Worm (Caenorhabditis elegans) whole organism, midembryonic: ENCODE measurements around the gene cdc-48.1.

Experiments used
- T22C8.4 ChIP-seq: fragments of 200-800 bp; sonication (Bioruptor generic); IDR thresholded peaks from 2 replicates; pipeline ENCODE4 v1.3.6; 2022; ENCODE audit warnings: missing genetic modification characterization, missing compliant biosample characterization
- cog-1 ChIP-seq: sonication (generic microtip); optimal IDR thresholded peaks from 2 replicates; lab custom pipeline; 2016; ENCODE audit warnings: missing genetic modification characterization, missing compliant biosample characterization
- flt-1 ChIP-seq: fragments of 200-800 bp; sonication (Bioruptor generic); IDR thresholded peaks from 2 replicates; pipeline ENCODE4 v1.3.6; 2022; ENCODE audit warnings: missing genetic modification characterization, missing compliant biosample characterization
- klf-2 ChIP-seq: fragments of 200-800 bp; sonication (Bioruptor generic); conservative IDR thresholded peaks from 2 replicates; pipeline ENCODE4 v1.3.6; 2022; ENCODE audit warnings: missing genetic modification reagents, missing genetic modification characterization, missing compliant biosample characterization
- med-1 ChIP-seq: sonication (generic microtip); optimal IDR thresholded peaks from 2 replicates; lab custom pipeline; 2017; ENCODE audit warnings: missing genetic modification characterization, mild to moderate bottlenecking, missing compliant biosample characterization, antibody characterized with exemption, missing genetic modification reagents; ENCODE audit not compliant: insufficient read depth
- ref-1 ChIP-seq: fragments of 200-800 bp; sonication (Bioruptor generic); conservative IDR thresholded peaks from 2 replicates; pipeline ENCODE4 v1.3.6; 2022; ENCODE audit warnings: missing genetic modification reagents, missing genetic modification characterization, missing compliant biosample characterization
- tab-1 ChIP-seq: fragments of 200-800 bp; sonication (Bioruptor generic); IDR thresholded peaks from 2 replicates; pipeline ENCODE4 v1.3.6; 2022; ENCODE audit warnings: missing genetic modification characterization, missing compliant biosample characterization
- ztf-23 ChIP-seq: fragments of 200-800 bp; sonication (Bioruptor generic); IDR thresholded peaks from 2 replicates; pipeline ENCODE4 v1.3.6; 2022; ENCODE audit warnings: missing genetic modification reagents, missing genetic modification characterization, missing compliant biosample characterization
- ztf-29 ChIP-seq: fragments of 200-800 bp; sonication (Bioruptor generic); IDR thresholded peaks from 2 replicates; pipeline ENCODE4 v1.3.6; 2022; ENCODE audit warnings: missing genetic modification reagents, missing genetic modification characterization, missing compliant biosample characterization

Gene cdc-48.1

ce11 chrII:10571967-10572366 lies 8.8 kb upstream of the cdc-48.1 start, which contains the start of gene C06A1.3:
TSS of gene C06A1.3 (plus strand) at chrII:10572267.
- TF ChIP-seq ztf-23 (GFP tag; lab: Robert Waterston, UW): no peak
- TF ChIP-seq klf-2: no peak
- no peak for TF ChIP-seq ref-1
- TF ChIP-seq tab-1 (GFP tag; lab: Robert Waterston, UW): no peak
- TF ChIP-seq T22C8.4: no peak
- no peak for TF ChIP-seq cog-1
- no peak for TF ChIP-seq med-1 (GFP tag; lab: Kevin White, UChicago)
- no peak for TF ChIP-seq flt-1
- no peak for TF ChIP-seq ztf-29 (GFP tag; lab: Robert Waterston, UW)

ce11 chrII:10570302-10570701 lies 7.1 kb upstream of the cdc-48.1 start, which contains the start of gene txt-13:
TSS of gene txt-13 (plus strand) at chrII:10570602.
- TF ChIP-seq cog-1 (no peak), ref-1 (no peak), T22C8.4 (no peak), klf-2 (no peak), med-1 (GFP tag; lab: Kevin White, UChicago) (no peak), ztf-23 (GFP tag; lab: Robert Waterston, UW) (no peak), flt-1 (no peak), tab-1 (GFP tag; lab: Robert Waterston, UW) (no peak), ztf-29 (GFP tag; lab: Robert Waterston, UW) (no peak)

ce11 chrII:10569498-10569897 lies 6.3 kb upstream of the cdc-48.1 start:
- TF ChIP-seq flt-1: no peak
- TF ChIP-seq klf-2: no peak
- no peak for TF ChIP-seq T22C8.4
- no peak for TF ChIP-seq ztf-23 (GFP tag; lab: Robert Waterston, UW)
- TF ChIP-seq ref-1: no peak
- no peak for TF ChIP-seq med-1 (GFP tag; lab: Kevin White, UChicago)
- TF ChIP-seq ztf-29 (GFP tag; lab: Robert Waterston, UW): no peak
- TF ChIP-seq cog-1: no peak

ce11 chrII:10566458-10566857 lies 3.3 kb upstream of the cdc-48.1 start:
- no peak for TF ChIP-seq ztf-23 (GFP tag; lab: Robert Waterston, UW)
- TF ChIP-seq ztf-29 (GFP tag; lab: Robert Waterston, UW): no peak
- TF ChIP-seq ref-1: no peak
- no peak for TF ChIP-seq flt-1
- TF ChIP-seq tab-1 (GFP tag; lab: Robert Waterston, UW): no peak
- no peak for TF ChIP-seq T22C8.4
- no peak for TF ChIP-seq med-1 (GFP tag; lab: Kevin White, UChicago)
- TF ChIP-seq cog-1: no peak
- no peak for TF ChIP-seq klf-2

- TF ChIP-seq ztf-29 (GFP tag; lab: Robert Waterston, UW): no peak
- TF ChIP-seq T22C8.4: no peak
- no peak for TF ChIP-seq ztf-23 (GFP tag; lab: Robert Waterston, UW)
- no peak for TF ChIP-seq tab-1 (GFP tag; lab: Robert Waterston, UW)
- no peak for TF ChIP-seq flt-1
- TF ChIP-seq cog-1: no peak
- TF ChIP-seq klf-2: no peak
- TF ChIP-seq ref-1: no peak
- TF ChIP-seq med-1 (GFP tag; lab: Kevin White, UChicago): no peak
These were observed 1.4 kb upstream of the cdc-48.1 start, which contains the start of the genes C06A1.6 and C06A1.7 for ce11 chrII:10564578-10564977. TSS of gene C06A1.6 (minus strand) at chrII:10564678. TSS of gene C06A1.7 (plus strand) at chrII:10564891.

DNA sequence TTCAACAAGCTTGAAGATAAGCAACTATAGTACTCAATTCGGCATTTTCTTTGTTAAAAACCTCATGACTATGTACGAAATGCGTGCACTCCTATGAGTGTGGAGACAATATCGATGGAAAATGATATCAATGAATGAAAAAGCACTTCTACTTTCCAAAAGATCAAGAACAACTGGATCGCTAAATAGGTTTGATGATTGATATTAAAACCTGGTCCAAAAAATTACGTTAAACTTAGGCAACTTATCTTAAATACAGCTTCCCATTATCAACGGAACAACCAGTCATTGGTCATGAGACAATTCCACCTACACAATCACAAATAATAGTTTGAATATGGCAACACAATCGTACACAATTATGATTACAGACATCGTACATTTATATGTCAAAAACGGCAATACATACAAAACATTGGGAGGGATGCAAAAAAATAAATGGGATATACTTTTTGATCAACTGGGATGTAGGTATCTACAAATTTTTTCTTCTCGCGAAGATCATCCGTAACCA lies 3.5 kb downstream of the cdc-48.1 start:
- no peak for TF ChIP-seq ztf-29 (GFP tag; lab: Robert Waterston, UW)
- no peak for TF ChIP-seq cog-1
- TF ChIP-seq klf-2: no peak
- no peak for TF ChIP-seq ref-1
- TF ChIP-seq T22C8.4: no peak
- TF ChIP-seq flt-1: no peak
- TF ChIP-seq ztf-23 (GFP tag; lab: Robert Waterston, UW): no peak
- no peak for TF ChIP-seq tab-1 (GFP tag; lab: Robert Waterston, UW)
- no peak for TF ChIP-seq med-1 (GFP tag; lab: Kevin White, UChicago)

- TF ChIP-seq med-1 (GFP tag; lab: Kevin White, UChicago): no peak
- no peak for TF ChIP-seq tab-1 (GFP tag; lab: Robert Waterston, UW)
- 0 out of 2 replicates have a peak, but pooled peaks have one; percentile 41 for TF ChIP-seq flt-1
- TF ChIP-seq cog-1: no peak
- no peak for TF ChIP-seq T22C8.4
- 0 out of 2 replicates have a peak, but pooled peaks have one; percentile 20 for TF ChIP-seq ztf-23 (GFP tag; lab: Robert Waterston, UW)
These were observed 4.2 kb downstream of the cdc-48.1 start for ce11 chrII:10558962-10559415.

DNA sequence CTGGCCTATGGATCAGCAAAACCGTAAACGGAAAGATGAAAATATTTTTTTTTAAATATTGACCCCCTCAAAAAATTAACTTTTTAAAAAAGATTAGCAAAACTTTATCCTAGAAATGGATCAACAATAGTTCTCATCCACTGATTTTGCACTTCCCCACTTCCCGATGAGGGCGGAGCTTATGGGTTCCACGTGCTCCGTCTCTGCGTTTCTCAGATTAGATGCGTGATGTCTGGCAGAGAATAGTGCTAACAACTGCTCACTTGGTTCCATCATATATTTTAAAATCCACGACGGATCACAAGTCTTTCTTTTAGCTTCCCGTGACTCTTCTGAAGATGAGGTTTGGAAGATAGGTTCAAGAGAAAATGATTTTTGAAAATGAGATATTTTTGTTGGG lies 4.9 kb downstream of the cdc-48.1 start:
- TF ChIP-seq ztf-23 (GFP tag; lab: Robert Waterston, UW) (no peak), med-1 (GFP tag; lab: Kevin White, UChicago) (no peak), flt-1 (no peak), T22C8.4 (no peak), ztf-29 (GFP tag; lab: Robert Waterston, UW) (no peak), ref-1 (no peak), cog-1 (no peak), tab-1 (GFP tag; lab: Robert Waterston, UW) (no peak), klf-2 (no peak)

DNA sequence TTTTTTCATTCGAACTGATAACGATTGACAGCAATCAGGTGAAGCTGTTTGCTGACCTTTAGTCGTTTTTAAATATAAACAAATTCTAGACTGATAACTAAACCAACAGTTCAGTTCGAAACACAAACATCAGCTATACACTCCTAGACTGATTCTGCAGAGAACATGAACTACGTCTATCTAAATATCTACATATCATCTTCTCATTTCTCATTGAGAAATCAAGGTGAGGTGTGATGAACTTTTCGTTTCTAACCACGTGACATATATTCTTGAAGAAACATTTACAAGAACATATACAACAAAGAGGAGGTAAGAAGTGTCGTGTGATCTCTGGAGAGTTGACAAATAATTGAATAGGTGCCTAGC lies 6.0 kb downstream of the cdc-48.1 start:
- TF ChIP-seq flt-1: no peak
- TF ChIP-seq cog-1: no peak
- TF ChIP-seq ztf-29 (GFP tag; lab: Robert Waterston, UW): no peak

DNA sequence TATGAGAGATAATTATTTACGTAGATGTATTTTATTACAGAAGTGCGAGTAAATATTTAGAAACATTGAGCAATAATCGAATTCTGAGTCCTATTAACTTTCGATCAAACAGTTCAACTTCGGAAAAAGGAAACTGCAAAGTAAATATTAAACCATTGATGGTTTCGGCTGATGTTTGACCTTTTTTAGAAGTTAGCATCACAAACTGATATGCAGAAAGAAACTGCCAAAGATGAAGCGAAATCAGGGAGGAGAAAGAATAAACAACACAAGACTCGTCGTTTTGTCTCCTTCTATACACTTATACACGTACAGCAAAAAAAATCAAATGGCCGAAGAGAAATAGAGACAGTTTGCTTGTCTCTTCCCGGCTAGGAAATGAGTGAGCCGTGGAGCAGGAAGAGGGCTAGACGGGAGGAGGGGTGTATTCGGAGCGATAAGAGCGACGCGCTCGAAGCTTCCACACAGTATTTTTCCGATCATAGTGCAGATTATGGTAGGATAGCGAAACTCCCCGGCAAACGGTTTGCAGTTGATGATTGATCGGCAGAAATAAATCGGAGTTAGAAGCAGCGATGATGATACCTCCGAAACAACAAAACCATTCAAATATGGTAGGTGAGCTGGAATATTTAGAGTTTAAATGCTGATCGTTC lies 6.5 kb downstream of the cdc-48.1 start:
- TF ChIP-seq flt-1 (no peak), med-1 (GFP tag; lab: Kevin White, UChicago) (no peak), T22C8.4 (no peak)
